Worm (Caenorhabditis elegans): ENCODE measurements around the gene F09B12.7.

DNA sequence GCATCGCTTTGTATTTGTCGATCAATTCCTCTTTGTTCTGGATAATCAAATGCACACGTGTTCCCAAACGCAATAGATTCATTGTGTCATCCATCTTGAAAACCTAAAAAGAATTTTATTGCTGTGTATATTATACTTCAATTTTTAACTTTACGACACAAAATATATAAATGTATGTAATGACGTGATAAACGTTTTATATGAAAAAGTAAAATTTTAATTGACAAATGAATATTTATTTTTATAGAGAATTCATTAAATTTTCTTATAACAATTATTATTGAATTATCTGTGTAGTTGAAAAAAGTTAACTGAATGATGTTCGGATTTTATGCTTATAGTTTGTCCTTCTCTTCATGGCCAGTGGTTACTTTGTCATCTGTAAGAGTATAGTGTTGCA, 39.0 kb downstream of the F09B12.7 start, which contains the start of gene H03G16.7:
- no peak for TF ChIP-seq aly-2 (tag; optimal IDR thresholded peaks at IDR 0.05)
- TF ChIP-seq alr-1 (tag; optimal IDR thresholded peaks at IDR 0.05): no peak

Data from whole organism, L2 larva.